Fruit fly (Drosophila melanogaster) whole organism, embryonic: ENCODE measurements around the gene TwdlV.

ENCODE experiments used
- CG11398 ChIP-seq: fragments of 200-800 bp; sonication (Bioruptor generic); optimal IDR thresholded peaks from 2 replicates; lab custom pipeline; 2016; ENCODE audit warnings: missing biosample characterization, missing genetic modification characterization
- CG12391 ChIP-seq: fragments of 200-800 bp; sonication (Bioruptor generic); optimal IDR thresholded peaks from 3 replicates; lab custom pipeline; 2018; ENCODE audit warnings: missing biosample characterization, mild to moderate bottlenecking, missing genetic modification characterization, moderate library complexity
- CG12659 ChIP-seq: fragments of 200-800 bp; sonication (Bioruptor generic); optimal IDR thresholded peaks from 3 replicates; lab custom pipeline; 2017; ENCODE audit warnings: mild to moderate bottlenecking, missing biosample characterization, missing genetic modification reagents, missing genetic modification characterization
- CG14050 ChIP-seq: fragments of 200-800 bp; sonication (Bioruptor generic); IDR thresholded peaks from 3 replicates; pipeline ENCODE4 v1.3.6; 2022; ENCODE audit warnings: missing biosample characterization, missing genetic modification characterization
- CG15601 ChIP-seq: fragments of 200-800 bp; sonication (Bioruptor generic); optimal IDR thresholded peaks from 3 replicates; lab custom pipeline; 2019; ENCODE audit warnings: missing biosample characterization, mild to moderate bottlenecking, missing genetic modification characterization, moderate library complexity
- CG1603 ChIP-seq: fragments of 200-800 bp; sonication (Bioruptor generic); optimal IDR thresholded peaks from 2 replicates; lab custom pipeline; 2019; ENCODE audit warnings: missing biosample characterization, mild to moderate bottlenecking, missing genetic modification characterization, moderate library complexity
- CG17328 ChIP-seq: fragments of 200-800 bp; sonication (Bioruptor generic); IDR thresholded peaks from 2 replicates; pipeline ENCODE4 v1.3.6; 2022; ENCODE audit warnings: missing biosample characterization, missing genetic modification characterization
- CG17361 ChIP-seq: fragments of 200-800 bp; sonication (Bioruptor generic); IDR thresholded peaks from 3 replicates; pipeline ENCODE4 v1.3.6; 2022; ENCODE audit warnings: missing biosample characterization, missing genetic modification characterization
- CG2202 ChIP-seq: fragments of 200-800 bp; sonication (Bioruptor generic); optimal IDR thresholded peaks from 2 replicates; lab custom pipeline; 2018; ENCODE audit warnings: missing biosample characterization, mild to moderate bottlenecking, missing genetic modification characterization
- CG3065 ChIP-seq: fragments of 200-800 bp; sonication (Bioruptor generic); optimal IDR thresholded peaks from 2 replicates; lab custom pipeline; 2016; ENCODE audit warnings: missing biosample characterization, missing genetic modification characterization
- CG31365 ChIP-seq: fragments of 200-800 bp; sonication (Bioruptor generic); optimal IDR thresholded peaks from 2 replicates; lab custom pipeline; 2018; ENCODE audit warnings: missing biosample characterization, mild to moderate bottlenecking, missing genetic modification characterization
- CG31388 ChIP-seq: fragments of 200-800 bp; sonication (Bioruptor generic); optimal IDR thresholded peaks from 2 replicates; lab custom pipeline; 2016; ENCODE audit warnings: missing biosample characterization, missing genetic modification characterization
- CG32767 ChIP-seq: fragments of 200-800 bp; sonication (Bioruptor generic); IDR thresholded peaks from 2 replicates; pipeline ENCODE4 v1.3.6; 2022; ENCODE audit warnings: missing biosample characterization, missing genetic modification characterization
- CG3281 ChIP-seq: fragments of 200-800 bp; sonication (Bioruptor generic); optimal IDR thresholded peaks from 3 replicates; lab custom pipeline; 2017; ENCODE audit warnings: missing biosample characterization, mild to moderate bottlenecking, missing genetic modification characterization
- CG33557 ChIP-seq: fragments of 200-800 bp; sonication (Bioruptor generic); optimal IDR thresholded peaks from 2 replicates; lab custom pipeline; 2019; ENCODE audit warnings: missing biosample characterization, mild to moderate bottlenecking, missing genetic modification characterization, moderate library complexity
- CG42726 ChIP-seq: fragments of 200-800 bp; sonication (Bioruptor generic); IDR thresholded peaks from 2 replicates; pipeline ENCODE4 v1.3.6; 2022; ENCODE audit warnings: missing biosample characterization, missing genetic modification characterization; ENCODE audit not compliant: partially characterized antibody
- CG4820 ChIP-seq: fragments of 200-800 bp; sonication (Bioruptor generic); optimal IDR thresholded peaks from 3 replicates; lab custom pipeline; 2016; ENCODE audit warnings: missing biosample characterization, missing genetic modification characterization
- CG7987 ChIP-seq: fragments of 200-800 bp; sonication (Bioruptor generic); optimal IDR thresholded peaks from 2 replicates; lab custom pipeline; 2018; ENCODE audit warnings: missing biosample characterization, mild to moderate bottlenecking, missing genetic modification characterization, moderate library complexity
- CG8281 ChIP-seq: fragments of 200-800 bp; sonication (Bioruptor generic); optimal IDR thresholded peaks from 2 replicates; lab custom pipeline; 2018; ENCODE audit warnings: missing biosample characterization, mild to moderate bottlenecking, missing genetic modification characterization, moderate library complexity
- CG9876 ChIP-seq: fragments of 200-800 bp; sonication (Bioruptor generic); optimal IDR thresholded peaks from 2 replicates; lab custom pipeline; 2016; ENCODE audit warnings: missing biosample characterization, missing genetic modification characterization
- Dip2 ChIP-seq: fragments of 200-800 bp; sonication (Bioruptor generic); IDR thresholded peaks from 2 replicates; pipeline ENCODE4 v1.3.6; 2022; ENCODE audit warnings: missing biosample characterization, missing genetic modification characterization
- Hmr ChIP-seq: fragments of 200-800 bp; sonication (Bioruptor generic); optimal IDR thresholded peaks from 3 replicates; lab custom pipeline; 2017; ENCODE audit warnings: mild to moderate bottlenecking, missing biosample characterization, missing genetic modification reagents, missing genetic modification characterization
- Mrtf ChIP-seq: fragments of 200-800 bp; sonication (Bioruptor generic); IDR thresholded peaks from 3 replicates; pipeline ENCODE4 v1.3.6; 2022; ENCODE audit warnings: missing biosample characterization, missing genetic modification characterization
- NC2α ChIP-seq: fragments of 200-800 bp; sonication (Bioruptor generic); optimal IDR thresholded peaks from 2 replicates; lab custom pipeline; 2016; ENCODE audit warnings: missing biosample characterization, missing genetic modification characterization
- Neu2 ChIP-seq: fragments of 200-800 bp; sonication (Bioruptor generic); optimal IDR thresholded peaks from 3 replicates; lab custom pipeline; 2016; ENCODE audit warnings: missing biosample characterization, missing genetic modification characterization, borderline replicate concordance
- Optix ChIP-seq: fragments of 200-800 bp; sonication (Bioruptor generic); IDR thresholded peaks from 3 replicates; pipeline ENCODE4 v1.3.6; 2022; ENCODE audit warnings: missing biosample characterization, missing genetic modification characterization
- Ptx1 ChIP-seq: fragments of 200-800 bp; sonication (Bioruptor generic); IDR thresholded peaks from 2 replicates; pipeline ENCODE4 v1.3.6; 2022; ENCODE audit warnings: missing biosample characterization, missing genetic modification characterization
- Usf ChIP-seq: fragments of 200-800 bp; sonication (Bioruptor generic); optimal IDR thresholded peaks from 2 replicates; lab custom pipeline; 2017; ENCODE audit warnings: missing genotype, missing biosample characterization, missing genetic modification characterization
- YL-1 ChIP-seq: fragments of 200-800 bp; sonication (Bioruptor generic); optimal IDR thresholded peaks from 3 replicates; lab custom pipeline; 2017; ENCODE audit warnings: missing biosample characterization, mild to moderate bottlenecking, missing genetic modification characterization
- ap ChIP-seq: fragments of 200-800 bp; sonication (Bioruptor generic); IDR thresholded peaks from 2 replicates; pipeline ENCODE4 v1.3.6; 2022; ENCODE audit warnings: missing biosample characterization, missing genetic modification characterization
- caup ChIP-seq: fragments of 200-800 bp; sonication (Bioruptor generic); optimal IDR thresholded peaks from 3 replicates; lab custom pipeline; 2017; ENCODE audit warnings: missing biosample characterization, mild to moderate bottlenecking, missing genetic modification characterization, moderate library complexity; ENCODE audit not compliant: severe bottlenecking
- dan ChIP-seq: fragments of 200-800 bp; sonication (Bioruptor generic); IDR thresholded peaks from 2 replicates; pipeline ENCODE4 v1.3.6; 2022; ENCODE audit warnings: missing biosample characterization, missing genetic modification characterization
- dati ChIP-seq: fragments of 200-800 bp; sonication (Bioruptor generic); IDR thresholded peaks from 2 replicates; pipeline ENCODE4 v1.3.6; 2022; ENCODE audit warnings: missing biosample characterization, missing genetic modification characterization
- dimm ChIP-seq: fragments of 200-800 bp; sonication (Bioruptor generic); IDR thresholded peaks from 2 replicates; pipeline ENCODE4 v1.3.6; 2022; ENCODE audit warnings: missing biosample characterization, missing genetic modification characterization
- dmrt99B ChIP-seq: fragments of 200-800 bp; sonication (Bioruptor generic); optimal IDR thresholded peaks from 2 replicates; lab custom pipeline; 2018; ENCODE audit warnings: missing biosample characterization, mild to moderate bottlenecking, missing genetic modification characterization, moderate library complexity
- eve ChIP-seq, 2 experiments: fragments of >200 bp; optimal IDR thresholded peaks; 2 replicates each; lab custom pipeline; 2017; ENCODE audit warnings: missing biosample characterization in 2 of 2, missing genetic modification characterization in 2 of 2
- ewg ChIP-seq: fragments of 200-800 bp; sonication (Bioruptor generic); optimal IDR thresholded peaks from 3 replicates; lab custom pipeline; 2017; ENCODE audit warnings: mild to moderate bottlenecking, missing biosample characterization, missing genetic modification reagents, missing genetic modification characterization
- gce ChIP-seq: fragments of 200-800 bp; sonication (Bioruptor generic); IDR thresholded peaks from 3 replicates; pipeline ENCODE4 v1.3.6; 2022; ENCODE audit warnings: missing biosample characterization, missing genetic modification characterization
- insv ChIP-seq, 2 experiments: fragments of 200-800 bp; sonication (Bioruptor generic); optimal IDR thresholded peaks; 3 replicates each; lab custom pipeline; 2016 to 2018; ENCODE audit warnings: missing biosample characterization in 2 of 2, missing genetic modification characterization in 2 of 2
- jumu ChIP-seq: fragments of 200-800 bp; sonication (Bioruptor generic); optimal IDR thresholded peaks from 3 replicates; lab custom pipeline; 2016; ENCODE audit warnings: missing biosample characterization, missing genetic modification characterization
- kay ChIP-seq: fragments of 200-800 bp; sonication (Bioruptor generic); optimal IDR thresholded peaks from 2 replicates; lab custom pipeline; 2016; ENCODE audit warnings: missing biosample characterization, missing genetic modification characterization
- kni ChIP-seq: fragments of 200-800 bp; sonication (Bioruptor generic); optimal IDR thresholded peaks from 3 replicates; lab custom pipeline; 2017; ENCODE audit warnings: mild to moderate bottlenecking, missing biosample characterization, missing genetic modification reagents, missing genetic modification characterization
- mld ChIP-seq: fragments of 200-800 bp; sonication (Bioruptor generic); IDR thresholded peaks from 3 replicates; pipeline ENCODE4 v1.3.6; 2022; ENCODE audit warnings: missing biosample characterization, missing genetic modification characterization; ENCODE audit not compliant: partially characterized antibody
- odd ChIP-seq: fragments of 200-800 bp; sonication (Bioruptor generic); optimal IDR thresholded peaks from 2 replicates; lab custom pipeline; 2017; ENCODE audit warnings: missing biosample characterization, mild to moderate bottlenecking, missing genetic modification characterization
- ro ChIP-seq: fragments of 200-800 bp; sonication (Bioruptor generic); IDR thresholded peaks from 2 replicates; pipeline ENCODE4 v1.3.6; 2022; ENCODE audit warnings: missing biosample characterization, missing genetic modification characterization
- twi ChIP-seq: fragments of 200-800 bp; optimal IDR thresholded peaks from 2 replicates; lab custom pipeline; 2019; ENCODE audit warnings: missing biosample characterization, mild to moderate bottlenecking, missing genetic modification characterization, moderate library complexity
- wdn ChIP-seq: fragments of 200-800 bp; sonication (Bioruptor generic); IDR thresholded peaks from 2 replicates; pipeline ENCODE4 v1.3.6; 2022; ENCODE audit warnings: missing biosample characterization, missing genetic modification characterization
- wor ChIP-seq: fragments of 200-800 bp; sonication (Bioruptor generic); IDR thresholded peaks from 2 replicates; pipeline ENCODE4 v1.3.6; 2022; ENCODE audit warnings: missing biosample characterization, missing genetic modification characterization
- zfh1 ChIP-seq: fragments of 200-800 bp; sonication (Bioruptor generic); IDR thresholded peaks from 3 replicates; pipeline ENCODE4 v1.3.6; 2022; ENCODE audit warnings: missing biosample characterization, missing genetic modification characterization

TwdlV gene

DNA sequence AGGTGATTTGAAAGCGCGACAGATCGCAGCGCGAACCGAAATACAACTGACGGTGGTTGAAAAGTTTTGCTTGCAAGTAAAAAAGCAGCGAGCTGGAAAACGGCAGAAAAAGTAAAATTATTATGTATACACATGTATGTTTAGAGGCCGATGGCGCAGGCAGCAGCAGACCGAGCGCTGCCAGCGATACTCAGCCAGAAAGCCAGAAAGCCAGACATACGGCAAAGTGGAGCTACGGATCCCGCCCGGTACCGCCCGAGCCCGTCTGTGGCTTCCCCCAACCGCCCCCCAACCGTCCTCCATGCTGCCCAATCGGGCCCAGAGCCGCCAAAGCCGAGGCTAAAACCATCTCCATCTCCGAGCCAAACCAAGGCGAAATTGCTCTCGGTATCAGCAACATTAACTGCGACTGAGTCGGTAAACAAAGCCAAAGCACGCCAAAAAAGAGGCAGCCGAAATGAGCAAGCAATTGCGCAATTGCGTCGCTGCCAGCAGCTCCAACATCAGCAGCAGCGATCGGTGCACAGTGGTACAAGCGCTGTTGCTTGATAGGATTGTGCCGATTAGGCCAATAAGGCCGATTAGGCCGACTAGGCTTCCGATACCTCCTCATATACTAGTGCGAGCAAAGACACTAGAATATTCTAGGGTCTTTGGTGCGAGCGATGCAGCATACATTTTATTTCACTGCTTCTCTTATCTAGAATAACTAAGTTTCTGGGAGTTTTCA, 39.1 kb upstream of the TwdlV start, which contains the start of gene CG14636 (continued):
- no peak for TF ChIP-seq CG31365
- peak; percentile 47; the same call in 1 of the 2 replicates for TF ChIP-seq ro (GFP tag; lab: Robert Waterston, UW)
- no peak for TF ChIP-seq CG33557 (GFP tag; lab: Kevin White, UChicago)
- TF ChIP-seq mld (GFP tag; lab: Robert Waterston, UW) = no peak
- peak; percentile 23 for TF ChIP-seq ewg
- no peak for TF ChIP-seq YL-1
- TF ChIP-seq CG12391 = peak; percentile 47
- no peak for TF ChIP-seq CG7987
- peak; percentile 49 for TF ChIP-seq ap (GFP tag; lab: Robert Waterston, UW)
- TF ChIP-seq CG3281 (GFP tag; lab: Kevin White, UChicago) = peak; percentile 71
- no peak for TF ChIP-seq kni (GFP tag; lab: Kevin White, UChicago)
- peak; percentile 51 for TF ChIP-seq wor (GFP tag; lab: Robert Waterston, UW)
- TF ChIP-seq Optix (GFP tag; lab: Robert Waterston, UW) = peak; percentile 73; the same call in 2 of the 3 replicates
- TF ChIP-seq Mrtf (GFP tag; lab: Robert Waterston, UW) = peak; percentile 62; the same call in 1 of the 3 replicates
- TF ChIP-seq CG9876 (GFP tag; lab: Kevin White, UChicago) = peak; percentile 49
- no peak for TF ChIP-seq CG2202 (tag; lab: Kevin White, UChicago)
- no peak for TF ChIP-seq twi (tag; lab: Kevin White, UChicago)
- peak; percentile 89 for TF ChIP-seq Ptx1 (GFP tag; lab: Robert Waterston, UW)
- no peak for TF ChIP-seq kay (GFP tag; lab: Kevin White, UChicago)
- TF ChIP-seq Hmr (GFP tag; lab: Kevin White, UChicago) = peak; percentile 80
- TF ChIP-seq CG1603 (tag; lab: Kevin White, UChicago) = peak; percentile 61
- TF ChIP-seq insv (GFP tag; optimal IDR thresholded peaks at IDR 0.05; lab: Kevin White, UChicago) = no peak
- TF ChIP-seq CG12659 (GFP tag; lab: Kevin White, UChicago) = peak; percentile 76
- TF ChIP-seq zfh1 (GFP tag; lab: Robert Waterston, UW) = peak; percentile 60; the same call in 1 of the 3 replicates
- no peak for TF ChIP-seq CG15601 (tag; lab: Kevin White, UChicago)
- no peak for TF ChIP-seq eve (GFP tag; optimal IDR thresholded peaks at IDR 0.05; lab: Kevin White, UChicago)
- peak; percentile 67 for TF ChIP-seq caup (GFP tag; lab: Kevin White, UChicago)
- peak; percentile 54 for TF ChIP-seq CG17328 (GFP tag; lab: Robert Waterston, UW)
- TF ChIP-seq Dip2 (GFP tag; lab: Robert Waterston, UW) = 0 out of 2 replicates have a peak, but pooled peaks have one; percentile 17
- TF ChIP-seq dan (GFP tag; lab: Robert Waterston, UW) = no peak
- peak; percentile 55; the same call in 1 of the 2 replicates for TF ChIP-seq wdn
- TF ChIP-seq dmrt99B (tag; lab: Kevin White, UChicago) = peak; percentile 82
- no peak for TF ChIP-seq CG42726 (GFP tag; lab: Robert Waterston, UW)
- peak; percentile 35 for TF ChIP-seq CG8281
- TF ChIP-seq gce (GFP tag; lab: Robert Waterston, UW) = peak; percentile 13; the same call in 1 of the 3 replicates
- peak; percentile 28 for TF ChIP-seq Usf (GFP tag; lab: Kevin White, UChicago)
- TF ChIP-seq CG3065 (GFP tag; lab: Kevin White, UChicago) = no peak
- TF ChIP-seq CG4820 = peak; percentile 39
- peak; percentile 4 for TF ChIP-seq Neu2 (GFP tag; lab: Kevin White, UChicago)
- peak; percentile 52; the same call in 2 of the 3 replicates for TF ChIP-seq CG14050 (GFP tag; lab: Robert Waterston, UW)
- TF ChIP-seq CG32767 (GFP tag; lab: Robert Waterston, UW) = 0 out of 2 replicates have a peak, but pooled peaks have one; percentile 18
- TF ChIP-seq dimm (GFP tag; lab: Robert Waterston, UW) = peak; percentile 5; the same call in 1 of the 2 replicates
- peak; percentile 66 for TF ChIP-seq odd
- TF ChIP-seq CG31388 (GFP tag; lab: Kevin White, UChicago) = no peak
- no peak for TF ChIP-seq NC2α (GFP tag; lab: Kevin White, UChicago)
- peak; percentile 11 for TF ChIP-seq CG11398 (GFP tag; lab: Kevin White, UChicago)
- TF ChIP-seq CG17361 (GFP tag; lab: Robert Waterston, UW) = peak; percentile 54; the same call in 2 of the 3 replicates
- TF ChIP-seq jumu (GFP tag; lab: Kevin White, UChicago) = peak; percentile 78
- TF ChIP-seq dati (GFP tag; lab: Robert Waterston, UW) = no peak
